Worm (Caenorhabditis elegans) whole organism, young adult: ENCODE data around the gene C23G10.11.
A peak's percentile ranks its signal among the peaks of the same experiment; 100 is the strongest.

Source experiments
- C06A6.2 ChIP-seq: fragments of 200-800 bp; sonication (Bioruptor generic); conservative IDR thresholded peaks from 2 replicates; pipeline ENCODE4 v1.3.6; 2022; ENCODE audit warnings: missing genetic modification characterization, missing compliant biosample characterization
- D2030.7 ChIP-seq: fragments of 200-800 bp; sonication (Bioruptor generic); IDR thresholded peaks from 2 replicates; pipeline ENCODE4 v1.3.6; 2022; ENCODE audit warnings: missing genetic modification reagents, missing genetic modification characterization, missing compliant biosample characterization
- F49E8.2 ChIP-seq: sonication (generic microtip); optimal IDR thresholded peaks from 3 replicates; lab custom pipeline; 2017; ENCODE audit warnings: missing genetic modification characterization, mild to moderate bottlenecking, missing compliant biosample characterization, antibody characterized with exemption, moderate library complexity; ENCODE audit not compliant: insufficient read depth
- F52B5.7 ChIP-seq: sonication (generic microtip); optimal IDR thresholded peaks from 2 replicates; lab custom pipeline; 2016; ENCODE audit warnings: mild to moderate bottlenecking, missing genetic modification characterization, missing compliant biosample characterization
- F55B11.4 ChIP-seq: sonication (generic microtip); optimal IDR thresholded peaks from 2 replicates; lab custom pipeline; 2016; ENCODE audit warnings: missing compliant biosample characterization, missing genetic modification characterization, borderline replicate concordance; ENCODE audit not compliant: insufficient read depth
- F57A8.1 ChIP-seq: fragments of 200-800 bp; sonication (Bioruptor generic); optimal IDR thresholded peaks from 2 replicates; lab custom pipeline; 2018; ENCODE audit warnings: mild to moderate bottlenecking, missing genetic modification characterization, moderate library complexity, missing compliant biosample characterization
- T07F8.4 ChIP-seq: sonication (generic microtip); optimal IDR thresholded peaks from 2 replicates; lab custom pipeline; 2016; ENCODE audit warnings: mild to moderate bottlenecking, missing genetic modification characterization, moderate library complexity, missing compliant biosample characterization
- Y67H2A.10 ChIP-seq: fragments of 200-800 bp; sonication (Bioruptor generic); conservative IDR thresholded peaks from 2 replicates; pipeline ENCODE4 v1.3.6; 2022; ENCODE audit warnings: missing genetic modification reagents, missing genetic modification characterization, missing compliant biosample characterization
- Y79H2A.3 ChIP-seq: fragments of 200-800 bp; sonication (Bioruptor generic); conservative IDR thresholded peaks from 2 replicates; pipeline ENCODE4 v1.3.6; 2022; ENCODE audit warnings: missing genetic modification reagents, missing genetic modification characterization, missing compliant biosample characterization
- ZK185.1 ChIP-seq: sonication (generic microtip); optimal IDR thresholded peaks from 2 replicates; lab custom pipeline; 2016; ENCODE audit warnings: mild to moderate bottlenecking, missing genetic modification characterization, missing compliant biosample characterization; ENCODE audit not compliant: poor library complexity, severe bottlenecking
- aptf-3 ChIP-seq: fragments of 200-800 bp; sonication (Bioruptor generic); IDR thresholded peaks from 2 replicates; pipeline ENCODE4 v1.3.6; 2022; ENCODE audit warnings: missing genetic modification characterization, missing compliant biosample characterization
- atf-7 ChIP-seq: sonication (generic microtip); optimal IDR thresholded peaks from 2 replicates; lab custom pipeline; 2017; ENCODE audit warnings: mild to moderate bottlenecking, missing genetic modification characterization, missing compliant biosample characterization
- bed-2 ChIP-seq: fragments of 200-800 bp; sonication (Bioruptor generic); IDR thresholded peaks from 2 replicates; pipeline ENCODE4 v1.3.6; 2022; ENCODE audit warnings: missing genetic modification reagents, missing genetic modification characterization, missing compliant biosample characterization
- cebp-2 ChIP-seq: fragments of 200-800 bp; sonication (Bioruptor generic); IDR thresholded peaks from 2 replicates; pipeline ENCODE4 v1.3.6; 2022; ENCODE audit warnings: missing genetic modification characterization, missing compliant biosample characterization
- chd-7 ChIP-seq: sonication (generic microtip); optimal IDR thresholded peaks from 2 replicates; lab custom pipeline; 2016; ENCODE audit warnings: mild to moderate bottlenecking, missing genetic modification characterization, moderate library complexity, missing compliant biosample characterization
- dpl-1 ChIP-seq: fragments of 150-350 bp; optimal IDR thresholded peaks from 2 replicates; lab custom pipeline; 2014; ENCODE audit warnings: missing biosample characterization, missing genetic modification reagents, missing genetic modification characterization
- ekl-4 ChIP-seq: fragments of 200-800 bp; sonication (Bioruptor generic); IDR thresholded peaks from 2 replicates; pipeline ENCODE4 v1.3.6; 2022; ENCODE audit warnings: missing genetic modification reagents, missing genetic modification characterization, missing compliant biosample characterization
- fkh-3 ChIP-seq: sonication (generic microtip); optimal IDR thresholded peaks from 2 replicates; lab custom pipeline; 2016; ENCODE audit warnings: mild to moderate bottlenecking, missing genetic modification characterization, missing compliant biosample characterization
- him-1 ChIP-seq: sonication (generic microtip); optimal IDR thresholded peaks from 2 replicates; lab custom pipeline; 2016; ENCODE audit warnings: missing genotype, missing genetic modification reagents, missing genetic modification characterization, missing compliant biosample characterization
- hmg-1.2 ChIP-seq: fragments of 200-800 bp; sonication (Bioruptor generic); IDR thresholded peaks from 2 replicates; pipeline ENCODE4 v1.3.6; 2022; ENCODE audit warnings: missing genetic modification reagents, missing genetic modification characterization, missing compliant biosample characterization
- lag-1 ChIP-seq: fragments of 200-800 bp; sonication (Bioruptor generic); IDR thresholded peaks from 2 replicates; pipeline ENCODE4 v1.3.6; 2022; ENCODE audit warnings: missing genetic modification reagents, missing genetic modification characterization, missing compliant biosample characterization
- let-526 ChIP-seq: fragments of 200-800 bp; sonication (Bioruptor generic); IDR thresholded peaks from 2 replicates; pipeline ENCODE4 v1.3.6; 2022; ENCODE audit warnings: missing genetic modification reagents, missing genetic modification characterization, missing compliant biosample characterization
- lin-54 ChIP-seq: fragments of 200-800 bp; sonication (Bioruptor generic); optimal IDR thresholded peaks from 2 replicates; lab custom pipeline; 2018; ENCODE audit warnings: mild to moderate bottlenecking, missing genetic modification characterization, missing compliant biosample characterization
- lir-1 ChIP-seq: fragments of 200-800 bp; sonication (Bioruptor generic); conservative IDR thresholded peaks from 2 replicates; pipeline ENCODE4 v1.3.6; 2022; ENCODE audit warnings: missing genetic modification reagents, missing genetic modification characterization, missing compliant biosample characterization
- lsy-27 ChIP-seq: sonication (generic microtip); optimal IDR thresholded peaks from 2 replicates; lab custom pipeline; 2017; ENCODE audit warnings: missing genetic modification characterization, mild to moderate bottlenecking, missing compliant biosample characterization, antibody characterized with exemption, missing genotype, borderline replicate concordance; ENCODE audit not compliant: insufficient read depth
- madf-3 ChIP-seq: fragments of 200-800 bp; sonication (Bioruptor generic); IDR thresholded peaks from 2 replicates; pipeline ENCODE4 v1.3.6; 2022; ENCODE audit warnings: missing genetic modification reagents, missing genetic modification characterization, missing compliant biosample characterization
- madf-6 ChIP-seq: fragments of 200-800 bp; sonication (Bioruptor generic); IDR thresholded peaks from 2 replicates; pipeline ENCODE4 v1.3.6; 2022; ENCODE audit warnings: missing genetic modification reagents, missing genetic modification characterization, missing compliant biosample characterization
- madf-8 ChIP-seq: fragments of 200-800 bp; sonication (Bioruptor generic); conservative IDR thresholded peaks from 2 replicates; pipeline ENCODE4 v1.3.6; 2022; ENCODE audit warnings: missing genetic modification reagents, missing genetic modification characterization, missing compliant biosample characterization
- mxl-1 ChIP-seq: sonication (generic microtip); optimal IDR thresholded peaks from 2 replicates; lab custom pipeline; 2016; ENCODE audit warnings: missing genetic modification characterization, missing compliant biosample characterization
- nfya-1 ChIP-seq: sonication (generic microtip); optimal IDR thresholded peaks from 2 replicates; lab custom pipeline; 2017; ENCODE audit warnings: antibody characterized with exemption, missing compliant biosample characterization, missing genetic modification characterization, borderline replicate concordance; ENCODE audit not compliant: insufficient read depth
- nfya-2 ChIP-seq: fragments of 200-800 bp; sonication (Bioruptor generic); IDR thresholded peaks from 2 replicates; pipeline ENCODE4 v1.3.6; 2022; ENCODE audit warnings: missing genetic modification reagents, missing genetic modification characterization, missing compliant biosample characterization
- nhr-80 ChIP-seq: sonication (generic microtip); optimal IDR thresholded peaks from 2 replicates; lab custom pipeline; 2016; ENCODE audit warnings: missing genetic modification characterization, missing compliant biosample characterization
- nhr-90 ChIP-seq: sonication (generic microtip); optimal IDR thresholded peaks from 2 replicates; lab custom pipeline; 2016; ENCODE audit warnings: missing genotype, mild to moderate bottlenecking, missing genetic modification characterization, missing compliant biosample characterization
- pbrm-1 ChIP-seq: fragments of 200-800 bp; sonication (Bioruptor generic); IDR thresholded peaks from 2 replicates; pipeline ENCODE4 v1.3.6; 2022; ENCODE audit warnings: missing genetic modification reagents, missing genetic modification characterization, missing compliant biosample characterization
- pha-4 ChIP-seq: fragments of 150-350 bp; sonication (generic microtip); optimal IDR thresholded peaks from 2 replicates; lab custom pipeline; 2014; ENCODE audit warnings: missing biosample characterization, missing genetic modification reagents, missing genetic modification characterization
- rcor-1 ChIP-seq: fragments of 200-800 bp; sonication (Bioruptor generic); IDR thresholded peaks from 2 replicates; pipeline ENCODE4 v1.3.6; 2022; ENCODE audit warnings: missing genetic modification reagents, missing genetic modification characterization, missing compliant biosample characterization
- repo-1 ChIP-seq: sonication (generic microtip); optimal IDR thresholded peaks from 2 replicates; lab custom pipeline; 2017; ENCODE audit warnings: mild to moderate bottlenecking, missing genetic modification characterization, missing compliant biosample characterization
- rpc-1 ChIP-seq, 2 experiments: fragments of 150-350 bp in 1 of 2; sonication (generic microtip) in 1 of 2; optimal IDR thresholded peaks; 2 replicates each; lab custom pipeline; 2014 to 2018; ENCODE audit warnings: missing biosample characterization in 1 of 2, missing genetic modification characterization in 1 of 2, missing genetic modification reagents in 1 of 2, missing genotype in 1 of 2
- sdz-38 ChIP-seq: sonication (generic microtip); optimal IDR thresholded peaks from 2 replicates; lab custom pipeline; 2016; ENCODE audit warnings: missing genotype, missing genetic modification characterization, missing compliant biosample characterization
- sea-2 ChIP-seq: fragments of 200-800 bp; sonication (Bioruptor generic); IDR thresholded peaks from 2 replicates; pipeline ENCODE4 v1.3.6; 2022; ENCODE audit warnings: missing genetic modification characterization, missing compliant biosample characterization
- snpc-3.4 ChIP-seq: sonication (generic microtip); optimal IDR thresholded peaks from 2 replicates; lab custom pipeline; 2017; ENCODE audit warnings: missing genetic modification characterization, mild to moderate bottlenecking, missing compliant biosample characterization, antibody characterized with exemption, moderate library complexity, missing genotype, missing genetic modification reagents
- tbx-9 ChIP-seq: sonication (generic microtip); optimal IDR thresholded peaks from 2 replicates; lab custom pipeline; 2016; ENCODE audit warnings: borderline replicate concordance, missing genetic modification characterization, inconsistent platforms, missing compliant biosample characterization
- tlf-1 ChIP-seq: fragments of 200-800 bp; sonication (Bioruptor generic); optimal IDR thresholded peaks from 2 replicates; lab custom pipeline; 2018; ENCODE audit warnings: mild to moderate bottlenecking, missing genetic modification characterization, missing compliant biosample characterization
- xnd-1 ChIP-seq: sonication (generic microtip); optimal IDR thresholded peaks from 2 replicates; lab custom pipeline; 2016; ENCODE audit warnings: missing genotype, missing genetic modification reagents, missing genetic modification characterization, missing compliant biosample characterization
- ztf-18 ChIP-seq: sonication (generic microtip); optimal IDR thresholded peaks from 2 replicates; lab custom pipeline; 2016; ENCODE audit warnings: missing genotype, mild to moderate bottlenecking, missing genetic modification characterization, missing compliant biosample characterization

Gene C23G10.11

DNA sequence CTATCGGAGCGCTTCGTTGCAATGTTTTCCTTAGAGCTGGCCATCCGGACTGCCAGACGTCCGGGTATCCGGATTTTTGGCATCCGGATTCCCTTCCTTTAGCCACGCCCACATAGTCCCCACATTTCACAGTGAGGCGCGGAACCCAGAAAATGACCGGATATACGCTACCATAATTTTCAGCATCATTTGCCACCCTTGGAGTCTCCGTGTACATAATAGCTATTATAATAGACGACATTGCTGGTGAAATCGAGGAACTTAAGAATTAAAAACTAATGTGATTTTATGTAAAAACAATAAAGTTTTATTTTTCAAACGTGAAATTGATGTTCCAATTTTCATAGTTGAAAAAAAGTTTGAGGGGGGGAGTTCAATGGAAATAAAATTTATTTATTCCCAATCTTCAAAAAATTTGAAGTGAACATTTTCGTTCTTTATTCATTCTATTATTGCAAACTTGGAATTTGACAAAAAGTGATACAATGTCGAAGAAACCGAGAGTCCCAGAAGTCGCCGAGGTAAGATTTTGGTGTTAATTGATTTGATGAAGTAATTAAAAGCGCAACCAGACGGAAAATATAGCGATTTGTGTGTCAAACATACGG is 5.1 kb downstream of the C23G10.11 start (continued):
- TF ChIP-seq nhr-80 (tag; lab: Kevin White, UChicago): no peak
- TF ChIP-seq xnd-1: peak; percentile 51
- 0 out of 2 replicates have a peak, but pooled peaks have one; percentile 9 for TF ChIP-seq lir-1
- peak; percentile 69 for TF ChIP-seq snpc-3.4
- TF ChIP-seq sdz-38 (tag; lab: Kevin White, UChicago): no peak
- TF ChIP-seq ekl-4 (GFP tag; lab: Robert Waterston, UW): 0 out of 2 replicates have a peak, but pooled peaks have one; percentile 42
- TF ChIP-seq ztf-18 (tag; lab: Kevin White, UChicago): peak; percentile 67
- TF ChIP-seq aptf-3: no peak
- TF ChIP-seq T07F8.4 (tag; lab: Kevin White, UChicago): no peak
- TF ChIP-seq cebp-2 (GFP tag; lab: Robert Waterston, UW): no peak
- TF ChIP-seq lag-1 (GFP tag; lab: Robert Waterston, UW): no peak
- peak; percentile 21 for TF ChIP-seq repo-1 (tag; lab: Kevin White, UChicago)
- TF ChIP-seq chd-7 (tag; lab: Kevin White, UChicago): peak; percentile 32
- peak; percentile 80 for TF ChIP-seq D2030.7 (GFP tag; lab: Robert Waterston, UW)
- TF ChIP-seq hmg-1.2: peak; percentile 86
- no peak for TF ChIP-seq dpl-1
- TF ChIP-seq lin-54: peak; percentile 12
- peak; percentile 68 for TF ChIP-seq madf-6

DNA sequence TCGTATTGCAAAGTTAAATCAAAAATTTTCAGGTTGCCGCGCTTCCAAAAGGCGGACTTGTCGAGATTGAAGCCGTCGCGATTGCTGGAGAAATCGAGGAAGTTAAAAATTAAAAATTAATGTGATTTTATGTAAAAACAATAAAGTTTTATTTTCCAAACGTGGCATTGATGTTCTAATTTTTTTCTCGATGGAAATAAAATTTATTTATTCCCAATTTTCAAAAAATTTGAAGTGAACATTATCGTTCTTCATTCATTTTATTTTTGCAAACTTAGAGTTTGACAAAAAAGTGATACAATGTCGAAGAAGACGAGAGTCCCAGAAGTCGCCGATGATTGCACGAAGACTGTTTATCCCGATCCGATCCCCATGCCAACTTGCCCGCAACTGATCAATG is 6.4 kb downstream of the C23G10.11 start, which contains the start of gene C23G10.1:
Gene C23G10.1 (plus strand): TSS at position 301 of the 400 bp plus-strand sequence.
- TF ChIP-seq F49E8.2 (tag; lab: Kevin White, UChicago) (peak; percentile 32), xnd-1 (no peak)
- TF ChIP-seq, all 124 proteins: peak for 1

DNA sequence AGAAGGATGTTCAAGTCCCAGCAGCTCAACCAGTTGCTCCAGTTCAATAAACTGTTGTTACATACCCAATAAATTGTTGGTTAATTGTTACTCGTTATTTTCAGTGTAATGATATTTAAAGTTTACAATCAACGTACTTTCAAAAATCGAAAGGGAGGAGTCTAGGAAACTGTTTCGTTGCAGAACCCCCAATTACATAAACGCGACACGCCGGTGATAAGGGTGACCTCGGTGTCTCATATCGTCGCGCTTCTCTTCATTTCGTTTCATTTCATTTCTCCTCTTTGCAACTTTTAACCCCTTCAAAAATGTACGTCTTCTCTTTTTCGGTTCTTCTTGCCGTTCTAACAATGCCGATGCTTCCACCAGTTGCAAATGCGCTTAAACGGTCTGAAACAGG is 7.5 kb downstream of the C23G10.11 start, which contains the start of gene C23G10.2:
Gene C23G10.2 (plus strand): TSS at position 184 of the 400 bp plus-strand sequence.
- peak; percentile 41 for TF ChIP-seq tlf-1
- no peak for TF ChIP-seq let-526 (GFP tag; lab: Robert Waterston, UW)
- no peak for TF ChIP-seq aptf-3
- no peak for TF ChIP-seq sea-2 (GFP tag; lab: Robert Waterston, UW)
- TF ChIP-seq him-1 (tag; lab: Kevin White, UChicago): no peak
- TF ChIP-seq rpc-1 (optimal IDR thresholded peaks at IDR 0.05; lab: Kevin White, UChicago): no peak
- no peak for TF ChIP-seq rpc-1 (tag; optimal IDR thresholded peaks at IDR 0.05; lab: Kevin White, UChicago)
- no peak for TF ChIP-seq nfya-2 (GFP tag; lab: Robert Waterston, UW)
- no peak for TF ChIP-seq mxl-1 (tag; lab: Kevin White, UChicago)
- TF ChIP-seq tbx-9 (tag; lab: Kevin White, UChicago): no peak
- no peak for TF ChIP-seq bed-2
- no peak for TF ChIP-seq fkh-3
- TF ChIP-seq Y67H2A.10 (GFP tag; lab: Robert Waterston, UW): no peak
- no peak for TF ChIP-seq madf-8
- TF ChIP-seq ZK185.1 (tag; lab: Kevin White, UChicago): peak; percentile 25
- no peak for TF ChIP-seq nfya-1 (tag; lab: Kevin White, UChicago)
- no peak for TF ChIP-seq C06A6.2 (GFP tag; lab: Robert Waterston, UW)
- no peak for TF ChIP-seq lsy-27 (tag; lab: Kevin White, UChicago)
- no peak for TF ChIP-seq F55B11.4 (tag; lab: Kevin White, UChicago)
- TF ChIP-seq madf-6: peak; percentile 74
- no peak for TF ChIP-seq Y79H2A.3 (GFP tag; lab: Robert Waterston, UW)
- peak; percentile 58; the same call in 1 of the 2 replicates for TF ChIP-seq madf-3
- no peak for TF ChIP-seq F57A8.1 (GFP tag; lab: Kevin White, UChicago)
- TF ChIP-seq rcor-1: peak; percentile 62
- TF ChIP-seq ztf-18 (tag; lab: Kevin White, UChicago): no peak
- peak; percentile 18 for TF ChIP-seq atf-7 (tag; lab: Kevin White, UChicago)
- TF ChIP-seq pbrm-1 (GFP tag; lab: Robert Waterston, UW): peak; percentile 61; the same call in 1 of the 2 replicates
- TF ChIP-seq nhr-90 (tag; lab: Kevin White, UChicago): no peak
- TF ChIP-seq pha-4 (tag; lab: Kevin White, UChicago): no peak
- TF ChIP-seq F52B5.7: no peak
